Worm (Caenorhabditis elegans) whole organism, late embryonic: ENCODE measurements around the gene C09E7.8.

ENCODE experiments used
- ceh-2 ChIP-seq: sonication (generic microtip); optimal IDR thresholded peaks from 2 replicates; lab custom pipeline; 2016; ENCODE audit warnings: missing genotype, missing genetic modification characterization, missing compliant biosample characterization
- pha-4 ChIP-seq: fragments of 150-350 bp; optimal IDR thresholded peaks from 2 replicates; lab custom pipeline; 2018; ENCODE audit warnings: missing biosample characterization, missing genetic modification reagents, missing genetic modification characterization
- pqm-1 ChIP-seq: sonication (generic microtip); optimal IDR thresholded peaks from 2 replicates; lab custom pipeline; 2016; ENCODE audit warnings: missing genetic modification characterization, missing compliant biosample characterization

DNA sequence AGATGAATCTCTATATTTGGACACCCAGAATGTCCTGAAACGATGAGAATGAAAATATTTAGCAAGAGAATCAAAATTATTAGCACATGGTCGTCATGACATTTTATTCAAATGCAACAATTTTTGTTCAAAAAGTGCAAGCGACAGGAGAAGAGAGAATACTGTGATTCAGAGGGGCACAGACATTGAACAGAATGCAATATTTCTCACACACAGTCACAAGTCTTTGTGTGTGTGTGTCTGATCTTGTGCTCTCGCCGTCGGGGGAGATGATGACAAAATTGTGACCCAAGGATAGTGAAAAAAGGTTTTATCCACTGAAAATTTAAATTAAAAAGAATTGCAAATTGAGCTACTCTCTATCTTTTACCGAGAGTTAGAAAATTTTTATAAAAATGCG is 44.8 kb upstream of the C09E7.8 start:
- TF ChIP-seq pha-4 (no peak), ceh-2 (tag; lab: Kevin White, UChicago) (no peak), pqm-1 (tag; lab: Kevin White, UChicago) (no peak)
